Fruit fly (Drosophila melanogaster) whole organism, embryonic: ENCODE measurements around the gene CG1575.

Experiments used
- CG10147 ChIP-seq: fragments of 200-800 bp; sonication (Bioruptor generic); optimal IDR thresholded peaks from 2 replicates; lab custom pipeline; 2019; ENCODE audit warnings: missing biosample characterization, mild to moderate bottlenecking, missing genetic modification characterization, moderate library complexity
- CG10267 ChIP-seq: fragments of 200-800 bp; sonication (Bioruptor generic); optimal IDR thresholded peaks from 2 replicates; lab custom pipeline; 2018; ENCODE audit warnings: missing biosample characterization, mild to moderate bottlenecking, missing genetic modification characterization, moderate library complexity
- CG12659 ChIP-seq: fragments of 200-800 bp; sonication (Bioruptor generic); optimal IDR thresholded peaks from 3 replicates; lab custom pipeline; 2017; ENCODE audit warnings: mild to moderate bottlenecking, missing biosample characterization, missing genetic modification reagents, missing genetic modification characterization
- CG12769 ChIP-seq: fragments of 200-800 bp; sonication (Bioruptor generic); optimal IDR thresholded peaks from 2 replicates; lab custom pipeline; 2019; ENCODE audit warnings: missing biosample characterization, mild to moderate bottlenecking, missing genetic modification characterization, moderate library complexity
- CG14667 ChIP-seq: fragments of 200-800 bp; sonication (Bioruptor generic); IDR thresholded peaks from 2 replicates; pipeline ENCODE4 v1.3.6; 2022; ENCODE audit warnings: missing biosample characterization, missing genetic modification characterization
- CG15011 ChIP-seq: fragments of 200-800 bp; sonication (Bioruptor generic); optimal IDR thresholded peaks from 3 replicates; lab custom pipeline; 2018; ENCODE audit warnings: missing biosample characterization, mild to moderate bottlenecking, missing genetic modification characterization
- CG15696 ChIP-seq: fragments of 200-800 bp; sonication (Bioruptor generic); optimal IDR thresholded peaks from 2 replicates; lab custom pipeline; 2019; ENCODE audit warnings: missing biosample characterization, mild to moderate bottlenecking, missing genetic modification characterization, moderate library complexity
- CG1602 ChIP-seq: fragments of 200-800 bp; sonication (Bioruptor generic); optimal IDR thresholded peaks from 3 replicates; lab custom pipeline; 2016; ENCODE audit warnings: missing biosample characterization, missing genetic modification characterization
- CG16779 ChIP-seq: fragments of 200-800 bp; sonication (Bioruptor generic); IDR thresholded peaks from 2 replicates; pipeline ENCODE4 v1.3.6; 2022; ENCODE audit warnings: missing biosample characterization, missing genetic modification characterization
- CG16813 ChIP-seq: fragments of 200-800 bp; sonication (Bioruptor generic); IDR thresholded peaks from 3 replicates; pipeline ENCODE4 v1.3.6; 2022; ENCODE audit warnings: missing biosample characterization, missing genetic modification characterization; ENCODE audit not compliant: partially characterized antibody
- CG16863 ChIP-seq: fragments of 200-800 bp; sonication (Bioruptor generic); optimal IDR thresholded peaks from 3 replicates; lab custom pipeline; 2016; ENCODE audit warnings: missing biosample characterization, missing genetic modification characterization
- CG31224 ChIP-seq: fragments of 200-800 bp; sonication (Bioruptor generic); IDR thresholded peaks from 2 replicates; pipeline ENCODE4 v1.3.6; 2022; ENCODE audit warnings: missing biosample characterization, missing genetic modification characterization
- CG33213 ChIP-seq: fragments of 200-800 bp; sonication (Bioruptor generic); optimal IDR thresholded peaks from 3 replicates; lab custom pipeline; 2016; ENCODE audit warnings: missing biosample characterization, missing genetic modification characterization
- CG34376 ChIP-seq: fragments of 200-800 bp; sonication (Bioruptor generic); optimal IDR thresholded peaks from 2 replicates; lab custom pipeline; 2018; ENCODE audit warnings: missing biosample characterization, mild to moderate bottlenecking, missing genetic modification characterization
- CG3847 ChIP-seq: fragments of 200-800 bp; sonication (Bioruptor generic); IDR thresholded peaks from 2 replicates; pipeline ENCODE4 v1.3.6; 2022; ENCODE audit warnings: missing biosample characterization, missing genetic modification characterization
- CG4707 ChIP-seq: fragments of 200-800 bp; sonication (Bioruptor generic); optimal IDR thresholded peaks from 2 replicates; lab custom pipeline; 2018; ENCODE audit warnings: missing biosample characterization, mild to moderate bottlenecking, missing genetic modification characterization, moderate library complexity
- CG7357 ChIP-seq: fragments of 200-800 bp; sonication (Bioruptor generic); IDR thresholded peaks from 3 replicates; pipeline ENCODE4 v1.3.6; 2022; ENCODE audit warnings: missing biosample characterization, missing genetic modification characterization
- CG7372 ChIP-seq: fragments of 200-800 bp; sonication (Bioruptor generic); IDR thresholded peaks from 2 replicates; pipeline ENCODE4 v1.3.6; 2022; ENCODE audit warnings: missing biosample characterization, missing genetic modification characterization
- Dref ChIP-seq: fragments of 200-800 bp; sonication (Bioruptor generic); IDR thresholded peaks from 2 replicates; pipeline ENCODE4 v1.3.6; 2022; ENCODE audit warnings: missing biosample characterization, missing genetic modification characterization
- Gug ChIP-seq: fragments of 200-800 bp; sonication (Bioruptor generic); IDR thresholded peaks from 4 replicates; pipeline ENCODE4 v1.3.6; 2022; ENCODE audit warnings: missing biosample characterization, missing genetic modification characterization
- HLHmδ ChIP-seq: fragments of 200-800 bp; sonication (Bioruptor generic); optimal IDR thresholded peaks from 2 replicates; lab custom pipeline; 2018; ENCODE audit warnings: missing biosample characterization, mild to moderate bottlenecking, missing genetic modification characterization, moderate library complexity
- Hand ChIP-seq: fragments of 200-800 bp; sonication (Bioruptor generic); optimal IDR thresholded peaks from 2 replicates; lab custom pipeline; 2017; ENCODE audit warnings: mild to moderate bottlenecking, missing biosample characterization, missing genetic modification reagents, missing genetic modification characterization
- Hsf ChIP-seq: fragments of 200-800 bp; sonication (Bioruptor generic); optimal IDR thresholded peaks from 3 replicates; lab custom pipeline; 2016; ENCODE audit warnings: missing biosample characterization, missing genetic modification characterization
- Pdp1 ChIP-seq, 2 experiments: fragments of 200-800 bp; sonication (Bioruptor generic); optimal IDR thresholded peaks; 3 replicates each; lab custom pipeline; 2016; ENCODE audit warnings: missing biosample characterization in 2 of 2, missing genetic modification characterization in 2 of 2, mild to moderate bottlenecking in 1 of 2, moderate library complexity in 1 of 2
- Sin3A ChIP-seq: fragments of >200 bp; optimal IDR thresholded peaks from 2 replicates; lab custom pipeline; 2018
- Ssrp ChIP-seq: fragments of 200-800 bp; sonication (Bioruptor generic); optimal IDR thresholded peaks from 2 replicates; lab custom pipeline; 2018; ENCODE audit warnings: missing biosample characterization, mild to moderate bottlenecking, missing genetic modification characterization, moderate library complexity
- ase ChIP-seq: fragments of 200-800 bp; sonication (Bioruptor generic); IDR thresholded peaks from 3 replicates; pipeline ENCODE4 v1.3.6; 2022; ENCODE audit warnings: missing biosample characterization, missing genetic modification characterization
- ash1 ChIP-seq: fragments of 200-800 bp; sonication (Bioruptor generic); optimal IDR thresholded peaks from 2 replicates; lab custom pipeline; 2018; ENCODE audit warnings: missing biosample characterization, mild to moderate bottlenecking, missing genetic modification characterization
- cad ChIP-seq: fragments of >200 bp; optimal IDR thresholded peaks from 2 replicates; lab custom pipeline; 2017; ENCODE audit warnings: missing biosample characterization, missing genetic modification characterization
- chm ChIP-seq: fragments of 200-800 bp; sonication (Bioruptor generic); IDR thresholded peaks from 2 replicates; pipeline ENCODE4 v1.3.6; 2022; ENCODE audit warnings: missing biosample characterization, missing genetic modification characterization
- chn ChIP-seq: fragments of 200-800 bp; sonication (Bioruptor generic); optimal IDR thresholded peaks from 2 replicates; lab custom pipeline; 2016; ENCODE audit warnings: missing biosample characterization, missing genetic modification characterization
- da ChIP-seq: fragments of 200-800 bp; sonication (Bioruptor generic); optimal IDR thresholded peaks from 2 replicates; lab custom pipeline; 2016; ENCODE audit warnings: missing biosample characterization, missing genetic modification characterization
- dmrt11E ChIP-seq: fragments of 200-800 bp; sonication (Bioruptor generic); optimal IDR thresholded peaks from 3 replicates; lab custom pipeline; 2018; ENCODE audit warnings: missing biosample characterization, mild to moderate bottlenecking, missing genetic modification characterization, moderate library complexity
- dpn ChIP-seq, 2 experiments: fragments of 200-800 bp; sonication (Bioruptor generic); optimal IDR thresholded peaks; 3 replicates each; lab custom pipeline; 2016; ENCODE audit warnings: missing biosample characterization in 2 of 2, missing genetic modification characterization in 2 of 2
- gcm ChIP-seq: fragments of 200-800 bp; sonication (Bioruptor generic); optimal IDR thresholded peaks from 2 replicates; lab custom pipeline; 2019; ENCODE audit warnings: missing biosample characterization, mild to moderate bottlenecking, missing genetic modification characterization, moderate library complexity
- hbn ChIP-seq: fragments of 200-800 bp; sonication (Bioruptor generic); IDR thresholded peaks from 2 replicates; pipeline ENCODE4 v1.3.6; 2022; ENCODE audit warnings: missing biosample characterization, missing genetic modification characterization; ENCODE audit not compliant: partially characterized antibody
- her ChIP-seq: fragments of 200-800 bp; sonication (Bioruptor generic); optimal IDR thresholded peaks from 2 replicates; lab custom pipeline; 2016; ENCODE audit warnings: missing biosample characterization, missing genetic modification characterization
- hth ChIP-seq: fragments of >200 bp; optimal IDR thresholded peaks from 2 replicates; lab custom pipeline; 2017; ENCODE audit warnings: inconsistent platforms
- ind ChIP-seq: fragments of 200-800 bp; sonication (Bioruptor generic); optimal IDR thresholded peaks from 3 replicates; lab custom pipeline; 2016; ENCODE audit warnings: missing biosample characterization, missing genetic modification characterization
- kah ChIP-seq: fragments of 200-800 bp; sonication (Bioruptor generic); optimal IDR thresholded peaks from 2 replicates; lab custom pipeline; 2018; ENCODE audit warnings: missing biosample characterization, mild to moderate bottlenecking, missing genetic modification characterization
- lola ChIP-seq, 3 experiments: fragments of >200 bp in 2 of 3; fragments of 200-800 bp in 1 of 3; sonication (Bioruptor generic) in 1 of 3; optimal IDR thresholded peaks; 2 replicates each; lab custom pipeline; 2017 to 2019; ENCODE audit warnings: missing biosample characterization in 3 of 3, missing genetic modification characterization in 3 of 3, mild to moderate bottlenecking in 1 of 3, moderate library complexity in 1 of 3
- onecut ChIP-seq: fragments of 200-800 bp; sonication (Bioruptor generic); IDR thresholded peaks from 2 replicates; pipeline ENCODE4 v1.3.6; 2022; ENCODE audit warnings: missing biosample characterization, missing genetic modification characterization
- pho ChIP-seq: fragments of 200-800 bp; sonication (Bioruptor generic); optimal IDR thresholded peaks from 2 replicates; lab custom pipeline; 2016; ENCODE audit warnings: missing biosample characterization, missing genetic modification characterization
- phol ChIP-seq: fragments of 200-800 bp; sonication (Bioruptor generic); optimal IDR thresholded peaks from 3 replicates; lab custom pipeline; 2018; ENCODE audit warnings: missing biosample characterization, mild to moderate bottlenecking, missing genetic modification characterization, moderate library complexity
- pita ChIP-seq: fragments of 200-800 bp; sonication (Bioruptor generic); optimal IDR thresholded peaks from 2 replicates; lab custom pipeline; 2017; ENCODE audit warnings: missing biosample characterization, mild to moderate bottlenecking, missing genetic modification characterization
- pros ChIP-seq: fragments of 200-800 bp; sonication (Bioruptor generic); optimal IDR thresholded peaks from 3 replicates; lab custom pipeline; 2019; ENCODE audit warnings: missing biosample characterization, mild to moderate bottlenecking, missing genetic modification characterization, moderate library complexity
- pzg ChIP-seq: fragments of 200-800 bp; sonication (Bioruptor generic); optimal IDR thresholded peaks from 3 replicates; lab custom pipeline; 2018; ENCODE audit warnings: missing biosample characterization, mild to moderate bottlenecking, missing genetic modification characterization, moderate library complexity
- so ChIP-seq: fragments of 200-800 bp; sonication (Bioruptor generic); IDR thresholded peaks from 3 replicates; pipeline ENCODE4 v1.3.6; 2022; ENCODE audit warnings: missing biosample characterization, missing genetic modification characterization
- stc ChIP-seq: fragments of 200-800 bp; sonication (Bioruptor generic); IDR thresholded peaks from 2 replicates; pipeline ENCODE4 v1.3.6; 2022; ENCODE audit warnings: missing biosample characterization, missing genetic modification characterization
- tgo ChIP-seq: fragments of 200-800 bp; sonication (Bioruptor generic); IDR thresholded peaks from 3 replicates; pipeline ENCODE4 v1.3.6; 2022; ENCODE audit warnings: missing biosample characterization, missing genetic modification characterization
- vnd ChIP-seq: fragments of 200-800 bp; sonication (Bioruptor generic); IDR thresholded peaks from 3 replicates; pipeline ENCODE4 v1.3.6; 2022; ENCODE audit warnings: missing biosample characterization, missing genetic modification characterization; ENCODE audit not compliant: partially characterized antibody

CG1575 gene

DNA sequence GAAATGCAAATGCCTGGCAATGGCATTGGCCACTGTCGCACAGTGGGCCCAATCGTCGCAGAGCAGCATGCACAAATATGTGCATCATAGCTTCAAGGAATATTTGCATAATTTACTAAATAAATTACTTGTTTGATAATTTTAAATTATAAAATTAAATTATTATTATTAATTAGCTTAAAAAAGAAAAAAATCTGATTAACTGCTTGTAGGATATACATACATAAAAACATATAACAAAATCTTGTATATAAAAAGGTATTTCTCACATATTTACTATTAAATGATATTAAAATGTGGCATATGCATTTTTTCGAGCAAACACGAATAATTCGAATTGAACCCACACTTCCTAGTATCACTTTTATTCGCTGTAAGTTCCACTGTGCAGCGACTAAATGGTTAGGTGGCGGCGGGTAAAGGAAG lies 8.4 kb downstream of the CG1575 start (continued):
- TF ChIP-seq Pdp1 (GFP tag; optimal IDR thresholded peaks at IDR 0.05; lab: Kevin White, UChicago) (no peak), CG7372 (GFP tag; lab: Robert Waterston, UW) (no peak; the same call in 1 of the 2 replicates), her (GFP tag; lab: Kevin White, UChicago) (no peak), chm (GFP tag; lab: Robert Waterston, UW) (peak; percentile 28; the same call in 1 of the 2 replicates), phol (peak; percentile 76), so (GFP tag; lab: Robert Waterston, UW) (no peak), CG1602 (peak; percentile 18), pros (no peak), CG12769 (tag; lab: Kevin White, UChicago) (no peak), CG16863 (GFP tag; lab: Kevin White, UChicago) (no peak), chn (no peak), CG16813 (no peak), vnd (no peak), ase (GFP tag; lab: Robert Waterston, UW) (no peak), gcm (peak; percentile 34), Hsf (no peak), dmrt11E (tag; lab: Kevin White, UChicago) (peak; percentile 45), CG10267 (tag; lab: Kevin White, UChicago) (peak; percentile 46), Dref (no peak), CG7357 (GFP tag; lab: Robert Waterston, UW) (0 out of 3 replicates have a peak, but pooled peaks have one; percentile 29), hth (lab: Kevin White, UChicago) (no peak), CG14667 (GFP tag; lab: Robert Waterston, UW) (no peak), CG12659 (peak; percentile 28), CG33213 (GFP tag; lab: Kevin White, UChicago) (no peak), HLHmδ (GFP tag; lab: Kevin White, UChicago) (no peak), Ssrp (tag; lab: Kevin White, UChicago) (peak; percentile 74), Sin3A (no peak), pho (GFP tag; lab: Kevin White, UChicago) (no peak), CG3847 (GFP tag; lab: Robert Waterston, UW) (no peak), cad (GFP tag; lab: Kevin White, UChicago) (no peak), dpn (GFP tag; optimal IDR thresholded peaks at IDR 0.05; lab: Kevin White, UChicago) (peak in 1 of 2 experiments; percentile 32), Hand (GFP tag; lab: Kevin White, UChicago) (no peak), Gug (GFP tag; lab: Robert Waterston, UW) (peak; percentile 34; the same call in 1 of the 4 replicates), CG16779 (GFP tag; lab: Robert Waterston, UW) (no peak), CG31224 (no peak), ash1 (GFP tag; lab: Kevin White, UChicago) (no peak), pita (GFP tag; lab: Kevin White, UChicago) (no peak), onecut (GFP tag; lab: Robert Waterston, UW) (0 out of 2 replicates have a peak, but pooled peaks have one; percentile 18), CG15011 (no peak), CG34376 (GFP tag; lab: Kevin White, UChicago) (no peak), ind (GFP tag; lab: Kevin White, UChicago) (peak; percentile 49), pzg (GFP tag; lab: Kevin White, UChicago) (no peak), da (GFP tag; lab: Kevin White, UChicago) (no peak), stc (GFP tag; lab: Robert Waterston, UW) (peak; percentile 54; the same call in 1 of the 2 replicates), CG10147 (peak; percentile 4), CG15696 (tag; lab: Kevin White, UChicago) (peak; percentile 29), lola (GFP tag; optimal IDR thresholded peaks at IDR 0.05; lab: Kevin White, UChicago) (peak in 1 of 3 experiments; percentile 60), tgo (peak; percentile 36; the same call in 2 of the 3 replicates), hbn (GFP tag; lab: Robert Waterston, UW) (no peak), kah (GFP tag; lab: Kevin White, UChicago) (peak; percentile 30), CG4707 (GFP tag; lab: Kevin White, UChicago) (peak; percentile 68)
